Fruit fly (Drosophila melanogaster): ENCODE results near the gene Grp170.

Grp170 gene

DNA sequence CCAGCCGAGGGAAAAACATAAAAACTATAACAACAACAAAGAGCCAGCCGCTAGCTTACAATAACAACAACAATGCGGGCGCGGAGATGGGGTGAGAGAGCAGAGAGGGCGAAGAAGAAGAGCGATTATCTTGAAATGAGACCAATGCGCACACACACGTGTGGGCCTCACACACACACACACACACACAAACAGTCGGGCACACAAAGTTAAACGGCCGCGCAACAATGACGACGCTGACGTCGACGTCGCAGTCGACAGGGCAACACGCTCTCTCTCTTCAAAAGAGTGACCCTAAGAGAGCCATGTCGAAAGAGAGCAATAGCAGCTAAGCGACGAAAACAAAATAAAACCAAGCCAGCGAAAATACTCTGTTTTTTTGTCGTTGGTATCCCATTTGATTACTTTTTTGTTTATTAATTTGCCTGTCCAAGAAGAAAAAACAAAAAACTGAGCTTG is 31.0 kb upstream of the Grp170 start:
- TF ChIP-seq dl (GFP tag; optimal IDR thresholded peaks at IDR 0.05; ENCODE audit: insufficient read depth in 1 of 2, partially characterized antibody in 2 of 2), result peak; percentile 29 to 62
- no peak for TF ChIP-seq h (GFP tag; optimal IDR thresholded peaks at IDR 0.05)
- TF ChIP-seq Abd-B (GFP tag; optimal IDR thresholded peaks at IDR 0.05), result no peak
- peak; percentile 44 for TF ChIP-seq N (GFP tag; optimal IDR thresholded peaks at IDR 0.05)
- peak; percentile 47 for TF ChIP-seq CrebA (GFP tag; optimal IDR thresholded peaks at IDR 0.05; ENCODE audit: borderline replicate concordance)
- no peak for TF ChIP-seq fru (GFP tag; optimal IDR thresholded peaks at IDR 0.05)
- peak; percentile 82 for TF ChIP-seq Dif (GFP tag; optimal IDR thresholded peaks at IDR 0.05; ENCODE audit: partially characterized antibody)
- TF ChIP-seq Rel (GFP tag; optimal IDR thresholded peaks at IDR 0.05), result peak; percentile 45
- TF ChIP-seq Rel (tag; optimal IDR thresholded peaks at IDR 0.05), result peak; percentile 57
- no peak for TF ChIP-seq brk (GFP tag; optimal IDR thresholded peaks at IDR 0.05)
- TF ChIP-seq Dfd (GFP tag; optimal IDR thresholded peaks at IDR 0.05), result no peak
- no peak for TF ChIP-seq ey (GFP tag; optimal IDR thresholded peaks at IDR 0.05)
- no peak for TF ChIP-seq rgr (GFP tag; optimal IDR thresholded peaks at IDR 0.05)
- TF ChIP-seq br (GFP tag; optimal IDR thresholded peaks at IDR 0.05), result no peak

DNA sequence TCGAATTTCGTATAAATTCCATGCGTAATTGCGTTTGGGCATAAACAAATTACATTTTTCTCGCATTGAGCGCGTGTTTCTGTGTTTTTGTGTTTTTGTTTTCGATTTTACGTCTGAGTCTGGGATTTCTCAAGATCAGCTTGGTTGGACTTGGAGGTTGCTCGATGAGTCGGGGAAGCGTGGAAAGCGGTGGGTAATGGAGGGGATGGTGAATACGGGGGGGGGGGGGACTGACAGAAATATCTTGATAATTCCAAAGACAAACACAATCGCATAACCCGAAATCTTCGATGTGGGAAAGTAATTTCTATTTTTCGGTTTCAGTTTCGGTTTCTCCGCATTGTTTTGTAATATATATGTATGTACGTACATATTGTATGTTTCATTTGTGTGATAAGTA is 30.4 kb upstream of the Grp170 start:
- no peak for TF ChIP-seq Rel (GFP tag; optimal IDR thresholded peaks at IDR 0.05)
- TF ChIP-seq Rel (tag; optimal IDR thresholded peaks at IDR 0.05), result peak; percentile 14
- TF ChIP-seq Jra (GFP tag; optimal IDR thresholded peaks at IDR 0.05), result no peak
- no peak for TF ChIP-seq dl (GFP tag; optimal IDR thresholded peaks at IDR 0.05; ENCODE audit: insufficient read depth in 1 of 2, partially characterized antibody in 2 of 2)
- no peak for TF ChIP-seq sv (GFP tag; optimal IDR thresholded peaks at IDR 0.05)

DNA sequence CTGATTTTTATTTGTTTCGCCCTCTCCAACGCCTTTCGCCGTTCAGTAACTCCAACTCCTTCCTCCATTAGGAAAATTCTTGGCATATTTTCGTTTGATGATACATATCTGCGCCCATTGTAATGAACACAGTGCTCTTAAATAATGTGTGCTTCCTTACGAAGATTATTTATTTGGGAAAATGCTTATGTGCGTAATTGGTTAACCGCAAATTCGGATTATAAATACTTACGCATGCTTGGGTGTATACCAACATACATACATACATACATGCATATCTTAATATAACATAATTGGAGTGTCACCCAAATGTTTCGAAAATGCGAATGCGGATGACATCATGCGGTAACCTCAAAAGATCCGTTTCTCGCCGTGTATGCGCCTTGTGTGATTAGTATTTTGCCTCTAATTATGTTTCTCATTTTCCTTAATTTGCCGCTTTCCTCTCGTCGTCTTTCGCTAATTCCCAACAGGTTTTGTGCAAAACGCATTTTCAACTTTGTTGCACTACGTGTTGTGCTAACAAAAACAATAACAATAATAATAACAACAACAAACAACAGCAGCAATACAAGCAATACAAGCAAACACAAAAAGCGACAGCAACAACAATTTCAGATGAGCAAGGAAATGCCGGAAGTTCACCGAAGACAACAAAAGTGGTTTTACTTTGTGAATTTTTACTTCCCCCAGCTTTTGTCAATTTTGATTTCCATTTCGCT is 29.8 kb upstream of the Grp170 start:
- no peak for TF ChIP-seq Dif (GFP tag; optimal IDR thresholded peaks at IDR 0.05; ENCODE audit: partially characterized antibody)
- TF ChIP-seq Jra (GFP tag; optimal IDR thresholded peaks at IDR 0.05), result no peak
- no peak for TF ChIP-seq Hr78 (GFP tag; optimal IDR thresholded peaks at IDR 0.05)
- TF ChIP-seq foxo (GFP tag; optimal IDR thresholded peaks at IDR 0.05), result no peak
- no peak for TF ChIP-seq GATAd (GFP tag; optimal IDR thresholded peaks at IDR 0.05)
- no peak for TF ChIP-seq Rel (GFP tag; optimal IDR thresholded peaks at IDR 0.05)
- TF ChIP-seq Rel (tag; optimal IDR thresholded peaks at IDR 0.05), result no peak
- no peak for TF ChIP-seq fru (GFP tag; optimal IDR thresholded peaks at IDR 0.05)
- TF ChIP-seq CG32264 (GFP tag; optimal IDR thresholded peaks at IDR 0.05), result no peak
- TF ChIP-seq HLH106 (tag; optimal IDR thresholded peaks at IDR 0.05), result no peak
- no peak for TF ChIP-seq CG9705 (GFP tag; optimal IDR thresholded peaks at IDR 0.05)
- no peak for TF ChIP-seq CrebA (GFP tag; optimal IDR thresholded peaks at IDR 0.05; ENCODE audit: borderline replicate concordance)
- TF ChIP-seq jim (GFP tag; optimal IDR thresholded peaks at IDR 0.05), result no peak

DNA sequence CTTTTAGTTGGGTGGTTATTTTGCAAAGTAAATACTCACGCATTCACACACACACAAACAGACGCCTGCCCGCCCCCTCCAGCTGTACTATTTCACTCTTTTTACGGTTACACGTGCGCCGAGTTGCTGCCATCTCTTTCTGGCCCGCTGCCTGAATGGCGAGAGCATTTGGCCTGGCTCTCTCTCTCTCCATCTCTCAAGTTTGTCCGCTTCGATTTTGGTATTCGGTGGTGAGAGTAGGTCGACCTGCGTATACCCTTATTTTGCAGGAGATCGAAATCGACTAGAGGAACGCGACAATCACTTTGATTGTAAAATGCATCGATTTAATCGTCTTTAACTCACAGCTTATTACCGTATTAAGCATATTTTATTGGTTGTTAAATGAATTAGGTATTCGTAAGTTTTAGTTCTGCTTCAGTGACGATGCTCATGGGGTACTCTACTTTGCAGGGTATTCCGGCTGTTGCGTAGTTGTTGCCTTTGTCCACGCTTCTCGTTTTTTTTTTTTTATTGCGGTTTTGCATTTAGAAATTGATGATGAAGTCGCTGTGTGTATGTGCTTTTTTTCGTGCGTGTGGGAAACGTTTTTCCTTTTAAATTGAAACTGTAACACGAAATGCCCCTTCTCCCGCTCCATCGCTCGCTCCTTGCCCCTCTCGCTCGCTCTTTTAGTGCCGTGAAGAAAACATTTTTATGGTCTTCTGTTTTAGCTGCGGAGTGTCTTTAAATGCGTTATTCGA is 29.1 kb upstream of the Grp170 start:
- TF ChIP-seq fru (GFP tag; optimal IDR thresholded peaks at IDR 0.05) (peak; percentile 92), h (GFP tag; optimal IDR thresholded peaks at IDR 0.05) (peak; percentile 94), Dfd (GFP tag; optimal IDR thresholded peaks at IDR 0.05) (no peak), Sp1 (GFP tag; optimal IDR thresholded peaks at IDR 0.05) (peak; percentile 88), N (GFP tag; optimal IDR thresholded peaks at IDR 0.05) (no peak), Jra (GFP tag; optimal IDR thresholded peaks at IDR 0.05) (peak; percentile 80), CG9705 (GFP tag; optimal IDR thresholded peaks at IDR 0.05) (peak; percentile 65), Mio (GFP tag; optimal IDR thresholded peaks at IDR 0.05) (no peak), dl (GFP tag; optimal IDR thresholded peaks at IDR 0.05; ENCODE audit: insufficient read depth in 1 of 2, partially characterized antibody in 2 of 2) (peak; percentile 29 to 65), foxo (GFP tag; optimal IDR thresholded peaks at IDR 0.05) (peak; percentile 79 to 84), brk (GFP tag; optimal IDR thresholded peaks at IDR 0.05) (peak; percentile 14), psq (GFP tag; optimal IDR thresholded peaks at IDR 0.05) (peak; percentile 88), Myc (optimal IDR thresholded peaks at IDR 0.05) (no peak), GATAd (GFP tag; optimal IDR thresholded peaks at IDR 0.05) (no peak), sv (GFP tag; optimal IDR thresholded peaks at IDR 0.05) (peak; percentile 86), br (GFP tag; optimal IDR thresholded peaks at IDR 0.05) (peak; percentile 90), Hr78 (GFP tag; optimal IDR thresholded peaks at IDR 0.05) (no peak), woc (GFP tag; optimal IDR thresholded peaks at IDR 0.05) (peak; percentile 96), OdsH (GFP tag; optimal IDR thresholded peaks at IDR 0.05) (peak; percentile 83), pan (optimal IDR thresholded peaks at IDR 0.05) (no peak), rgr (GFP tag; optimal IDR thresholded peaks at IDR 0.05) (peak; percentile 88), Vsx2 (GFP tag; optimal IDR thresholded peaks at IDR 0.05; ENCODE audit: partially characterized antibody) (no peak), usp (GFP tag; optimal IDR thresholded peaks at IDR 0.05) (no peak), sage (GFP tag; optimal IDR thresholded peaks at IDR 0.05) (peak; percentile 47), tai (GFP tag; optimal IDR thresholded peaks at IDR 0.05) (peak; percentile 41), Hr83 (GFP tag; optimal IDR thresholded peaks at IDR 0.05; ENCODE audit: poor library complexity, severe bottlenecking) (no peak), ey (GFP tag; optimal IDR thresholded peaks at IDR 0.05) (peak; percentile 90), Hnf4 (GFP tag; optimal IDR thresholded peaks at IDR 0.05) (peak; percentile 76), jim (GFP tag; optimal IDR thresholded peaks at IDR 0.05) (no peak), CG32264 (GFP tag; optimal IDR thresholded peaks at IDR 0.05) (peak; percentile 71), Rel (GFP tag; optimal IDR thresholded peaks at IDR 0.05) (no peak), Rel (tag; optimal IDR thresholded peaks at IDR 0.05) (peak; percentile 52), lola (GFP tag; optimal IDR thresholded peaks at IDR 0.05) (no peak), dsf (GFP tag; optimal IDR thresholded peaks at IDR 0.05; ENCODE audit: borderline replicate concordance) (no peak)

Data from whole organism, wandering third instar larva.